Worm (Caenorhabditis elegans) whole organism, mixed stage, embryonic: Measurements from ENCODE around the gene fbxa-65.

Source experiments
- nhr-76 ChIP-seq: sonication (generic microtip); optimal IDR thresholded peaks from 2 replicates; lab custom pipeline; 2017; ENCODE audit warnings: missing biosample characterization, missing genetic modification characterization
- unc-39 ChIP-seq: fragments of 150-350 bp; optimal IDR thresholded peaks from 2 replicates; lab custom pipeline; 2014; ENCODE audit warnings: missing biosample characterization, missing genetic modification characterization

DNA sequence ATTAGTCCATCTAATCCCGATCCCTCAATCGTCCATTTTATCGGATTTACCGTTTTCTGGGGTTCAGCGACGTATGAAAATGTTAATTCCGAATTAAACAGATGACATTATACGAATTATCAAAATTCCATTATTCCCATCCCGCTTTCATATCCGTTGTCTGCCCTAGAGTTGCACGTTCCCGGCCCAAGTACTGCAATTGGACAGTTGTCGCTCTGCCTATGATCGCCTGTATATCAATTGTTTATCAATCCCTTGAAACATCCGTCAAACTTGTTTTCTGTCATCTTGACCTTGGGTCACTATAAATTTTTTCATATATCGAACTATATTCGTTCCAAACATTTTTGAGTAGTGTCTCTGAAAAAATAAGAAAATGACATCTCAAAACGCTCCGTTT, 12.0 kb upstream of the fbxa-65 start, which contains the start of gene C04E12.5:
- TF ChIP-seq nhr-76 (tag; lab: Kevin White, UChicago) (no peak), unc-39 (tag; lab: Kevin White, UChicago) (no peak)
